Worm (Caenorhabditis elegans) whole organism, midembryonic: ENCODE results near the gene clec-245.

Experiments
- T22C8.4 ChIP-seq: fragments of 200-800 bp; sonication (Bioruptor generic); IDR thresholded peaks from 2 replicates; pipeline ENCODE4 v1.3.6; 2022; ENCODE audit warnings: missing genetic modification characterization, missing compliant biosample characterization
- cog-1 ChIP-seq: sonication (generic microtip); optimal IDR thresholded peaks from 2 replicates; lab custom pipeline; 2016; ENCODE audit warnings: missing genetic modification characterization, missing compliant biosample characterization
- flt-1 ChIP-seq: fragments of 200-800 bp; sonication (Bioruptor generic); IDR thresholded peaks from 2 replicates; pipeline ENCODE4 v1.3.6; 2022; ENCODE audit warnings: missing genetic modification characterization, missing compliant biosample characterization
- tab-1 ChIP-seq: fragments of 200-800 bp; sonication (Bioruptor generic); IDR thresholded peaks from 2 replicates; pipeline ENCODE4 v1.3.6; 2022; ENCODE audit warnings: missing genetic modification characterization, missing compliant biosample characterization
- ztf-23 ChIP-seq: fragments of 200-800 bp; sonication (Bioruptor generic); IDR thresholded peaks from 2 replicates; pipeline ENCODE4 v1.3.6; 2022; ENCODE audit warnings: missing genetic modification reagents, missing genetic modification characterization, missing compliant biosample characterization

DNA sequence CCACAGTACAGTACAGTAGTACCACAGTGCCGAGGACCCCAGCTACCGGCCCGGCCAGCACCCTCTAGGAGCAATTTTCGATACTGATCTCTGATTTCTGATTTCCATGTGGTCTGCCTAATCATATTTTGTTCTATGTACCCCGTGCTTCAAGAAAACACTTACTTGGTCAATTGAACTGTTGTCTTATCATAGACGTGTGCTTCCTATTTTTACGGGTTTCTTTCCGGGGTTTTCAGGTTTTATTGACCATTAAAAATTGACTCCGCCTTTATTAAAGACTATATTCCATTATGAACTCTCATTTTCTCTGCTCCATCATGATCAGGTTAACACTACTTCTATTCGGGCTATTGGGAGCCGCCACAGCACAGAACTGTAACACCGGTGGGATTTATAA, 30.5 kb downstream of the clec-245 start, which contains the start of gene clec-48:
- TF ChIP-seq cog-1 (no peak), tab-1 (GFP tag; lab: Robert Waterston, UW) (no peak), ztf-23 (GFP tag; lab: Robert Waterston, UW) (no peak), T22C8.4 (no peak), flt-1 (GFP tag; lab: Robert Waterston, UW) (no peak)
